Worm (Caenorhabditis elegans): ENCODE measurements around the gene E02C12.12.

Gene E02C12.12

DNA sequence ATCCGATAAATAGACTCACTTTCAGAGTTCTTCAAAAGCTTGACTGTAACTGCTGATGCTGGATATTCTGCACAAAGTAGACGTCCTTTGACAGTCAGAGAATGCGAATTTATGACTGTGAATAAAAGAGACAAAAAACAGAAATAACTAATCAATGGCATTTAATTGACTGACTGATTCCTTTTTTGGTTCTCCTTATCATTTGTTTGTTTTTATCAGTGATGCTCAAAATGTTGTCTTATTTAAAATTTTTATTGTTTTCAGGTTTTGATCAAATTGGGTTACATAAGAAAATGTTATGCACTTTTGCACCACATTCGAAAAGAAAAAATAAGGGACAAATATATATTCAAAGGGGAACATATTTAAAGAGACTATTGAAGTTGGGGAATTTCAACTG, 25.8 kb downstream of the E02C12.12 start, which contains the start of gene ttr-49:
ttr-49 (minus strand) TSS at position 171 of the 400 bp plus-strand sequence.
- TF ChIP-seq elt-3 (tag; optimal IDR thresholded peaks at IDR 0.05), result no peak
- TF ChIP-seq sptf-1 (tag; optimal IDR thresholded peaks at IDR 0.05), result no peak
- TF ChIP-seq elt-2 (tag; optimal IDR thresholded peaks at IDR 0.05), result peak; percentile 41

DNA sequence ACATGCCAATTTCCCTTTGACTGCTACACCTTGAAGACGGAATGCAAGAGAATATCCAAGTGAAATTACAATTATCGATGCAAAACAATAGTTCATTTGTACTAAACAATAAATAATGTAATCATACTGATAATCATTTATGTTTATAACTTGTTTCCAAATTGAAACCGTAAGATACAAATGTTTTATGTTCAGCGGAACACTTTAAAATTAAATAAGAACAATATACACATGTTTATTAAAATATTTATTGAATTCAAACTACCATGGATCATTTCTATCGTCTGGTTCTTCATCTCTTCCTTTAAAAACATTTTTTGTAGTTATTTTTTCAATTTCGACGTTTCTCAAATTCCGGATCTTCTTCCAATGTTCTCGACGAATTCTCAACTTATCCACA, 26.7 kb downstream of the E02C12.12 start, which contains the start of gene ttr-40:
ttr-40 (minus strand) TSS at position 101 of the 400 bp plus-strand sequence.
- TF ChIP-seq nhr-20 (tag; optimal IDR thresholded peaks at IDR 0.05) (no peak), lir-3 (tag; optimal IDR thresholded peaks at IDR 0.05; ENCODE audit: poor library complexity) (no peak)

DNA sequence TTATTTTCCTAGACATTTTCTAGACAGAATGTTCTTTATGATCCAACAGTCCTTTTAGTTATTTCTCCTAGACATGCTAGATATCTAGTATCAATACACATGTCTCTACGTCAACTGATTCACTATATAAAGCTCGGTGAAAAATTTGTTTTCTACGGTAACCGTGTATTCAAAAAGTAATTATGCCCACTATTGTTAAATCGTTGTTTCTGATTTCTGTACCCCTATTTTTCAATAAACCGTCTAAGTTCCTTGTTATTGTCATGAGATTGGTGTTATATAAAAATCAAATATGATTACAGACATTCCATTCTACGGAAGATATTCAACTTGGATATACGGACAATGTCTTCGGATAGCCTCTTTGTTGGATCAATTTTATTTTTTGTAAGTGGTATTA, 29.2 kb downstream of the E02C12.12 start, which contains the start of gene srx-46:
srx-46 (plus strand) TSS at position 301 of the 400 bp plus-strand sequence.
- TF ChIP-seq nhr-19 (GFP tag; conservative IDR thresholded peaks at IDR 0.05) (no peak), ztf-11 (tag; optimal IDR thresholded peaks at IDR 0.05) (no peak), efl-1 (optimal IDR thresholded peaks at IDR 0.05) (no peak), efl-1 (GFP tag; optimal IDR thresholded peaks at IDR 0.05 in 1 of 2) (no peak), ceh-8 (GFP tag; optimal IDR thresholded peaks at IDR 0.05) (no peak), lin-35 (GFP tag; optimal IDR thresholded peaks at IDR 0.05) (no peak)

DNA sequence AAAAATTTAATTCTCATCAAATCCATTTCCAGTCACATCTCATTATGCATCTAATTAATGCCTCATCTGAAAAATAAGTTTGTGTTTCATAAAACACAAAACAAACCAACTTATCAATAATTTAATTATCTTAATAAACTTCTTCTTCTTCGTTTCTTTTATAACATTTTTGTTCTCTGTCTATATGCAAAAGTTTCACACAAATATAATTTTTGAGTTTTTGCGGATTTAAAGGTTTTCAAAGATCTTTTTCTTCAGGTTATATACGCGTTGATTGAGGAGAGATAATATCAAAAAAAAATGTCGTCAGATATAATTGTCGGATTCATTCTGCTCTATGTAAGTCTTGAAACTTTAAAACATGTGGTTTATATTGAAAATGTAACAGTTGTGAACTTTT, 32.4 kb downstream of the E02C12.12 start, which contains the start of gene srx-47:
srx-47 (plus strand) TSS at position 301 of the 400 bp plus-strand sequence.
- TF ChIP-seq nhr-76 (tag; optimal IDR thresholded peaks at IDR 0.05) (no peak), unc-98 (GFP tag; IDR thresholded peaks at IDR 0.05) (no peak), sptf-1 (tag; optimal IDR thresholded peaks at IDR 0.05) (no peak), efl-1 (optimal IDR thresholded peaks at IDR 0.05) (no peak), efl-1 (GFP tag; optimal IDR thresholded peaks at IDR 0.05 in 1 of 2) (peak in 1 of 2 experiments; percentile 10)

DNA sequence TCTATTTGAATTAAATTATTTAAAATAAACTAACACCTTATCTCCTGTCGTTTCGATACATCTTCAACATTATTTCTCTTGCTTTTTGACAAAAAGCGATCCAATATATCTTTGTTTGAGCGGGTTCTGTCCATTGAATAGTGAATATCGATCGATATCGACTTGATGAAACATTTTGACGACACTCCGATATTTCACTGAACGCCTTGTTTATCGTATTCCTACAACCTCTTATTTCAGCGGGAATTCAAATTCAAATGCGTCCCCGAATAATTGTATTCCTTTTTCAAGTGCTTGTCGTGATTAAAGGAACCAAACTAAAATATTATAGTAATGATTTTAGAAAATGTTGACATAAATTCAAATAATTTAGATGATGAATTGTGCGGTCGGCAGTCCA, 35.3 kb downstream of the E02C12.12 start, which contains the start of the genes K07B1.7 and try-5:
K07B1.7 (minus strand) TSS at position 159 of the 400 bp plus-strand sequence.
try-5 (plus strand) TSS at position 241 of the 400 bp plus-strand sequence.
- no peak for TF ChIP-seq sup-37 (GFP tag; optimal IDR thresholded peaks at IDR 0.05)
- peak; percentile 25 for TF ChIP-seq egl-13 (tag; optimal IDR thresholded peaks at IDR 0.05)
- TF ChIP-seq blmp-1 (tag; optimal IDR thresholded peaks at IDR 0.05), result peak; percentile 64
- peak; percentile 34 for TF ChIP-seq ceh-8 (GFP tag; optimal IDR thresholded peaks at IDR 0.05)
- TF ChIP-seq nhr-76 (tag; optimal IDR thresholded peaks at IDR 0.05), result no peak
- TF ChIP-seq isw-1 (GFP tag; IDR thresholded peaks at IDR 0.05), result peak; percentile 39
- peak; percentile 70 to 90 for TF ChIP-seq lsy-2 (tag; optimal IDR thresholded peaks at IDR 0.05)
- peak; percentile 61 for TF ChIP-seq lin-13 (GFP tag; optimal IDR thresholded peaks at IDR 0.05)
- TF ChIP-seq nhr-71 (tag; optimal IDR thresholded peaks at IDR 0.05), result peak; percentile 77
- no peak for TF ChIP-seq sptf-1 (tag; optimal IDR thresholded peaks at IDR 0.05)
- peak; percentile 12 for TF ChIP-seq jun-1 (tag; optimal IDR thresholded peaks at IDR 0.05)
- peak; percentile 48 for TF ChIP-seq dsc-1 (tag; optimal IDR thresholded peaks at IDR 0.05)
- TF ChIP-seq mep-1 (tag; optimal IDR thresholded peaks at IDR 0.05), result peak; percentile 67
- peak; percentile 8 for TF ChIP-seq irx-1 (tag; optimal IDR thresholded peaks at IDR 0.05)
- peak; percentile 36 for TF ChIP-seq nhr-11 (tag; optimal IDR thresholded peaks at IDR 0.05)
- peak; percentile 76 for TF ChIP-seq nhr-47 (tag; optimal IDR thresholded peaks at IDR 0.05)
- no peak for TF ChIP-seq ets-5 (GFP tag; IDR thresholded peaks at IDR 0.05)
- peak; percentile 68 for TF ChIP-seq lin-14 (GFP tag; optimal IDR thresholded peaks at IDR 0.05)
- TF ChIP-seq elt-3 (tag; optimal IDR thresholded peaks at IDR 0.05), result peak in 2 of 6 experiments; percentile 0 to 46
- TF ChIP-seq aha-1 (tag; optimal IDR thresholded peaks at IDR 0.05), result no peak
- TF ChIP-seq nhr-90 (tag; optimal IDR thresholded peaks at IDR 0.05; ENCODE audit: poor library complexity), result peak; percentile 16
- peak; percentile 69 for TF ChIP-seq nhr-85 (tag)
- peak in 1 of 2 experiments; percentile 49 for TF ChIP-seq mdl-1 (tag; optimal IDR thresholded peaks at IDR 0.05)
- TF ChIP-seq rnt-1 (tag; optimal IDR thresholded peaks at IDR 0.05), result peak; percentile 74
- peak; percentile 79 for TF ChIP-seq snu-23 (GFP tag; optimal IDR thresholded peaks at IDR 0.05)
- peak; percentile 53 for TF ChIP-seq nhr-19 (GFP tag; conservative IDR thresholded peaks at IDR 0.05)
- TF ChIP-seq xbp-1 (tag; optimal IDR thresholded peaks at IDR 0.05), result peak; percentile 68
- no peak for TF ChIP-seq unc-62 (GFP tag; optimal IDR thresholded peaks at IDR 0.05)
- TF ChIP-seq tbx-2 (tag; optimal IDR thresholded peaks at IDR 0.05), result peak; percentile 58
- TF ChIP-seq ama-1 (optimal IDR thresholded peaks at IDR 0.05), result peak; percentile 10
- peak; percentile 56 for TF ChIP-seq swsn-7 (tag; optimal IDR thresholded peaks at IDR 0.05)
- no peak for TF ChIP-seq C34B4.2 (tag; optimal IDR thresholded peaks at IDR 0.05)
- TF ChIP-seq nhr-77 (tag; optimal IDR thresholded peaks at IDR 0.05), result peak; percentile 24
- TF ChIP-seq lin-15B (tag; optimal IDR thresholded peaks at IDR 0.05), result peak; percentile 24
- TF ChIP-seq fkh-8 (tag; optimal IDR thresholded peaks at IDR 0.05), result peak; percentile 43
- peak; percentile 91 to 96 for TF ChIP-seq efl-1 (optimal IDR thresholded peaks at IDR 0.05)
- TF ChIP-seq efl-1 (GFP tag; optimal IDR thresholded peaks at IDR 0.05 in 1 of 2), result peak; percentile 97 to 99

Data from whole organism, L1 larva.